Worm (Caenorhabditis elegans) whole organism, L4/young adult: ENCODE results near the gene trim-21.

Experiments
- W03F9.2 ChIP-seq: fragments of 150-350 bp; optimal IDR thresholded peaks from 2 replicates; lab custom pipeline; 2014; ENCODE audit warnings: missing biosample characterization, missing genetic modification characterization
- dao-5 ChIP-seq: sonication (generic microtip); optimal IDR thresholded peaks from 2 replicates; lab custom pipeline; 2016; ENCODE audit warnings: missing genotype, missing genetic modification characterization, moderate library complexity, missing compliant biosample characterization
- him-1 ChIP-seq: sonication (generic microtip); optimal IDR thresholded peaks from 2 replicates; lab custom pipeline; 2016; ENCODE audit warnings: missing genotype, missing genetic modification reagents, missing genetic modification characterization, missing compliant biosample characterization

- TF ChIP-seq W03F9.2 (tag; lab: Kevin White, UChicago) (no peak), him-1 (tag; lab: Kevin White, UChicago) (no peak), dao-5 (tag; lab: Kevin White, UChicago) (no peak)
Observed at ce11 chrII:2328963-2329442, 16.4 kb upstream of the trim-21 start, which contains the start of the genes ZK1240.8 and ZK1240.1.
